Fruit fly (Drosophila melanogaster) whole organism, prepupa: ENCODE results near the gene atl.
A peak's percentile ranks its signal among the peaks of the same experiment; 100 is the strongest.

Source experiments
- CG10631 ChIP-seq: fragments of 200-800 bp; sonication (Bioruptor generic); optimal IDR thresholded peaks from 2 replicates; lab custom pipeline; 2016; ENCODE audit warnings: missing biosample characterization, missing genetic modification characterization
- CG10669 ChIP-seq: fragments of 200-800 bp; sonication (Bioruptor generic); optimal IDR thresholded peaks from 3 replicates; lab custom pipeline; 2018; ENCODE audit warnings: missing biosample characterization, mild to moderate bottlenecking, missing genetic modification characterization, moderate library complexity
- CG11294 ChIP-seq: fragments of 200-800 bp; sonication (Bioruptor generic); IDR thresholded peaks from 2 replicates; pipeline ENCODE4 v1.3.6; 2022; ENCODE audit warnings: missing biosample characterization, missing genetic modification characterization
- CG11762 ChIP-seq: fragments of 200-800 bp; sonication (Bioruptor generic); optimal IDR thresholded peaks from 3 replicates; lab custom pipeline; 2016; ENCODE audit warnings: missing biosample characterization, missing genetic modification characterization; ENCODE audit not compliant: insufficient read depth
- CG11902 ChIP-seq: fragments of 200-800 bp; sonication (Bioruptor generic); optimal IDR thresholded peaks from 3 replicates; lab custom pipeline; 2016; ENCODE audit warnings: missing biosample characterization, missing genetic modification characterization
- CG15336 ChIP-seq: fragments of 200-800 bp; sonication (Bioruptor generic); IDR thresholded peaks from 2 replicates; pipeline ENCODE4 v1.3.6; 2022; ENCODE audit warnings: missing biosample characterization, missing genetic modification characterization
- CG1621 ChIP-seq: fragments of 200-800 bp; sonication (Bioruptor generic); optimal IDR thresholded peaks from 3 replicates; lab custom pipeline; 2018; ENCODE audit warnings: missing biosample characterization, mild to moderate bottlenecking, missing genetic modification characterization
- CG16779 ChIP-seq: fragments of 200-800 bp; sonication (Bioruptor generic); optimal IDR thresholded peaks from 3 replicates; lab custom pipeline; 2017; ENCODE audit warnings: missing biosample characterization, mild to moderate bottlenecking, missing genetic modification characterization
- CG3032 ChIP-seq: fragments of 200-800 bp; optimal IDR thresholded peaks from 2 replicates; lab custom pipeline; 2019; ENCODE audit warnings: missing biosample characterization, mild to moderate bottlenecking, missing genetic modification characterization, moderate library complexity
- CG31627 ChIP-seq: fragments of 200-800 bp; sonication (Bioruptor generic); optimal IDR thresholded peaks from 3 replicates; lab custom pipeline; 2016; ENCODE audit warnings: missing biosample characterization, missing genetic modification characterization
- CG32006 ChIP-seq: fragments of 200-800 bp; sonication (Bioruptor generic); optimal IDR thresholded peaks from 3 replicates; lab custom pipeline; 2017; ENCODE audit warnings: missing biosample characterization, mild to moderate bottlenecking, missing genetic modification characterization
- CG34406 ChIP-seq: fragments of 200-800 bp; sonication (Bioruptor generic); optimal IDR thresholded peaks from 3 replicates; lab custom pipeline; 2016; ENCODE audit warnings: missing biosample characterization, missing genetic modification characterization
- CG3919 ChIP-seq: fragments of 200-800 bp; sonication (Bioruptor generic); optimal IDR thresholded peaks from 3 replicates; lab custom pipeline; 2016; ENCODE audit warnings: missing biosample characterization, missing genetic modification characterization
- CG4318 ChIP-seq: fragments of 200-800 bp; sonication (Bioruptor generic); optimal IDR thresholded peaks from 3 replicates; lab custom pipeline; 2017; ENCODE audit warnings: missing biosample characterization, mild to moderate bottlenecking, missing genetic modification characterization
- CG6163 ChIP-seq: fragments of 200-800 bp; sonication (Bioruptor generic); IDR thresholded peaks from 3 replicates; pipeline ENCODE4 v1.3.6; 2022; ENCODE audit warnings: missing biosample characterization, missing genetic modification characterization
- CG6792 ChIP-seq: fragments of 200-800 bp; sonication (Bioruptor generic); optimal IDR thresholded peaks from 3 replicates; lab custom pipeline; 2016; ENCODE audit warnings: missing biosample characterization, missing genetic modification characterization
- CG6808 ChIP-seq: fragments of 200-800 bp; sonication (Bioruptor generic); optimal IDR thresholded peaks from 3 replicates; lab custom pipeline; 2017; ENCODE audit warnings: missing biosample characterization, missing genetic modification characterization, mild to moderate bottlenecking, moderate library complexity, missing genetic modification reagents
- CG6854 ChIP-seq: fragments of 200-800 bp; sonication (Bioruptor generic); optimal IDR thresholded peaks from 2 replicates; lab custom pipeline; 2017; ENCODE audit warnings: missing biosample characterization, mild to moderate bottlenecking, missing genetic modification characterization
- CG7368 ChIP-seq: fragments of 200-800 bp; sonication (Bioruptor generic); optimal IDR thresholded peaks from 3 replicates; lab custom pipeline; 2016; ENCODE audit warnings: missing biosample characterization, missing genetic modification characterization
- CG8119 ChIP-seq: fragments of 200-800 bp; sonication (Bioruptor generic); IDR thresholded peaks from 3 replicates; pipeline ENCODE4 v1.3.6; 2022; ENCODE audit warnings: missing biosample characterization, missing genetic modification characterization
- CG8319 ChIP-seq: fragments of 200-800 bp; sonication (Bioruptor generic); optimal IDR thresholded peaks from 3 replicates; lab custom pipeline; 2016; ENCODE audit warnings: missing biosample characterization, missing genetic modification characterization
- CG8632 ChIP-seq: fragments of 200-800 bp; sonication (Bioruptor generic); optimal IDR thresholded peaks from 3 replicates; lab custom pipeline; 2016; ENCODE audit warnings: missing biosample characterization, missing genetic modification characterization
- CG9139 ChIP-seq: fragments of 200-800 bp; sonication (Bioruptor generic); optimal IDR thresholded peaks from 3 replicates; lab custom pipeline; 2017; ENCODE audit warnings: missing biosample characterization, mild to moderate bottlenecking, missing genetic modification characterization
- Eip78C ChIP-seq: fragments of 200-800 bp; sonication (Bioruptor generic); peaks from one replicate; lab custom pipeline; 2016; ENCODE audit warnings: missing biosample characterization, missing genetic modification characterization
- Eip93F ChIP-seq: fragments of 200-800 bp; sonication (Bioruptor generic); optimal IDR thresholded peaks from 2 replicates; lab custom pipeline; 2016; ENCODE audit warnings: missing biosample characterization, mild to moderate bottlenecking, missing genetic modification characterization
- Ets96B ChIP-seq: fragments of 200-800 bp; optimal IDR thresholded peaks from 2 replicates; lab custom pipeline; 2019; ENCODE audit warnings: missing biosample characterization, mild to moderate bottlenecking, missing genetic modification characterization, moderate library complexity
- Hr39 ChIP-seq: fragments of 200-800 bp; sonication (Bioruptor generic); optimal IDR thresholded peaks from 2 replicates; lab custom pipeline; 2016; ENCODE audit warnings: missing biosample characterization, missing genetic modification characterization
- Met ChIP-seq: fragments of 200-800 bp; sonication (Bioruptor generic); optimal IDR thresholded peaks from 3 replicates; lab custom pipeline; 2016; ENCODE audit warnings: missing biosample characterization, missing genetic modification characterization
- OdsH ChIP-seq: fragments of 200-800 bp; sonication (Bioruptor generic); optimal IDR thresholded peaks from 3 replicates; lab custom pipeline; 2016; ENCODE audit warnings: missing biosample characterization, missing genetic modification characterization
- Smox ChIP-seq: fragments of 200-800 bp; sonication (Bioruptor generic); optimal IDR thresholded peaks from 3 replicates; lab custom pipeline; 2016; ENCODE audit warnings: missing biosample characterization, missing genetic modification characterization
- Sox102F ChIP-seq: fragments of 200-800 bp; sonication (Bioruptor generic); optimal IDR thresholded peaks from 2 replicates; lab custom pipeline; 2016; ENCODE audit warnings: missing biosample characterization, mild to moderate bottlenecking, missing genetic modification characterization
- Sox14 ChIP-seq: fragments of 200-800 bp; sonication (Bioruptor generic); optimal IDR thresholded peaks from 3 replicates; lab custom pipeline; 2016; ENCODE audit warnings: missing biosample characterization, missing genetic modification characterization
- Sox15 ChIP-seq: fragments of 200-800 bp; sonication (Bioruptor generic); optimal IDR thresholded peaks from 3 replicates; lab custom pipeline; 2016; ENCODE audit warnings: missing biosample characterization, missing genetic modification characterization
- achi ChIP-seq: fragments of 200-800 bp; sonication (Bioruptor generic); optimal IDR thresholded peaks from 3 replicates; lab custom pipeline; 2016; ENCODE audit warnings: missing biosample characterization, missing genetic modification characterization
- acj6 ChIP-seq: fragments of 200-800 bp; sonication (Bioruptor generic); optimal IDR thresholded peaks from 3 replicates; lab custom pipeline; 2016; ENCODE audit warnings: missing biosample characterization, missing genetic modification characterization
- cyc ChIP-seq: fragments of 200-800 bp; sonication (Bioruptor generic); optimal IDR thresholded peaks from 3 replicates; lab custom pipeline; 2016; ENCODE audit warnings: missing biosample characterization, missing genetic modification characterization
- dac ChIP-seq: fragments of 200-800 bp; sonication (Bioruptor generic); optimal IDR thresholded peaks from 2 replicates; lab custom pipeline; 2017; ENCODE audit warnings: missing biosample characterization, mild to moderate bottlenecking, missing genetic modification characterization
- dsx ChIP-seq: fragments of 200-800 bp; optimal IDR thresholded peaks from 3 replicates; lab custom pipeline; 2019; ENCODE audit warnings: missing biosample characterization, mild to moderate bottlenecking, missing genetic modification characterization, moderate library complexity; ENCODE audit not compliant: poor library complexity, severe bottlenecking
- eg ChIP-seq: fragments of 200-800 bp; sonication (Bioruptor generic); IDR thresholded peaks from 3 replicates; pipeline ENCODE4 v1.3.6; 2022; ENCODE audit warnings: missing biosample characterization, missing genetic modification characterization
- esn ChIP-seq: fragments of 200-800 bp; sonication (Bioruptor generic); optimal IDR thresholded peaks from 2 replicates; lab custom pipeline; 2016; ENCODE audit warnings: missing biosample characterization, mild to moderate bottlenecking, missing genetic modification characterization, moderate library complexity
- lz ChIP-seq: fragments of 200-800 bp; sonication (Bioruptor generic); optimal IDR thresholded peaks from 3 replicates; lab custom pipeline; 2016; ENCODE audit warnings: missing biosample characterization, missing genetic modification characterization
- net ChIP-seq: fragments of 200-800 bp; sonication (Bioruptor generic); optimal IDR thresholded peaks from 3 replicates; lab custom pipeline; 2016; ENCODE audit warnings: missing biosample characterization, missing genetic modification characterization
- pdm3 ChIP-seq: fragments of 200-800 bp; sonication (Bioruptor generic); optimal IDR thresholded peaks from 3 replicates; lab custom pipeline; 2016; ENCODE audit warnings: missing biosample characterization, missing genetic modification characterization
- salr ChIP-seq, 2 experiments: fragments of 200-800 bp; sonication (Bioruptor generic); optimal IDR thresholded peaks; 3 replicates each; lab custom pipeline; 2016 to 2018; ENCODE audit warnings: missing biosample characterization in 2 of 2, missing genetic modification characterization in 2 of 2, mild to moderate bottlenecking in 1 of 2
- spab ChIP-seq: fragments of 200-800 bp; sonication (Bioruptor generic); optimal IDR thresholded peaks from 2 replicates; lab custom pipeline; 2017; ENCODE audit warnings: missing biosample characterization, mild to moderate bottlenecking, missing genetic modification characterization, missing genetic modification reagents
- ss ChIP-seq, 2 experiments: fragments of 200-800 bp; sonication (Bioruptor generic); optimal IDR thresholded peaks; 2 replicates in 1 of 2; 3 replicates in 1 of 2; lab custom pipeline; 2017 to 2018; ENCODE audit warnings: mild to moderate bottlenecking in 2 of 2, missing biosample characterization in 2 of 2, missing genetic modification characterization in 2 of 2, moderate library complexity in 1 of 2
- svp ChIP-seq: fragments of 200-800 bp; sonication (Bioruptor generic); peaks from one replicate; lab custom pipeline; 2016; ENCODE audit warnings: missing biosample characterization, missing genetic modification characterization
- topi ChIP-seq: fragments of 200-800 bp; sonication (Bioruptor generic); optimal IDR thresholded peaks from 3 replicates; lab custom pipeline; 2016; ENCODE audit warnings: missing biosample characterization, missing genetic modification characterization
- vri ChIP-seq: fragments of 200-800 bp; sonication (Bioruptor generic); optimal IDR thresholded peaks from 3 replicates; lab custom pipeline; 2016; ENCODE audit warnings: missing biosample characterization, mild to moderate bottlenecking, missing genetic modification characterization

The atl gene

DNA sequence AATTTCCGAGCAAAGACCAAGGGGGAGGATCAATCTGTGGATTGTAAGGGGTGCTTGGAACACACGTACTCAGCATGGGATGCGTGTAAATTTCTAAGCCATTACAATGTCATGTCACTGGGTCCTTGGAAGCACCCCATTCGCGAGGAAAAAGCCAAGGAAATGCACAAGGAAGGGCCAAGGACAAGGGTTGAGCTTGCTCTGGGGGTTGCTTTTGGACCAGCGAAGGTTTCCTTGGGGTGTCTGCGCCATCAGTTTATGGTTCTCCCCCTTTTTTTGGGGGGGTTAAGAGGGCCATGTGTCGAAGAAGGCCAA lies 44.6 kb upstream of the atl start:
- no peak for TF ChIP-seq CG6792 (GFP tag; lab: Kevin White, UChicago)
- TF ChIP-seq net = no peak
- no peak for TF ChIP-seq CG9139 (GFP tag; lab: Kevin White, UChicago)
- TF ChIP-seq CG3919 = no peak
- no peak for TF ChIP-seq dac (GFP tag; lab: Kevin White, UChicago)

DNA sequence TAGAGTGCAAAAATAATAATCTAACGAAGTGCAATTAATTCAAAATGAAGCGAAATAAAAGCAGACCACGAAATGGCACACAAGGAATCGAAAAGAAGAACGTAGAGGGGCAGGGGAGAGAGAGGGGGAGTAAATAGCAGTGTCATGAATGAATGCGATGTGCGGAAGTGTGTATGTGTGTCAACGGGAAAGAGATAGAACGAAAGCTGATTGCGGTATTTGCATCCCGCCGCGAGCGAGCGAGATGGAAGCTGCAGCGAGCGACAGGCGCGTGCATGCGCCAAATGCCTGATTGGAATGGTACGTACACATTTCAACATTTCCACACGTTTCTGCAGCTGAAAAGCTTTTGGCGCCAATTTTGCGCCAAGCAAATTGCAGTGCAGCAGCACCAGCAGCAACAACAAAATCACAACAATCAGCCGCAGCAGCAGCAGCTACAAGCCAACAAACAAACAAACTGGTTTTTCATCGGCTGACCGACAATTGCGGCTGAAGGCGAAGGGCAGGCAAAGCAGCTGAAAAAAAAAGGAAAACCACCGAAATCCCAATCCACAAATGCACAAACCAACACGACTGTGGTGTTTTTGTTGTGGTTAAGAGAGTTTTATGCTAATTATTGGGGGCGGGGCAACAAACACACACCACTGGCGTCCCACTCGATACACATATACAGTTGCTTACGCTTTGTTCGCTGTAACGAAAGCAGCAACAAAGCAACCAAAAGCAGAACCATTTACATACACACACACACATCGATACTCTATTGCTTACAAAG lies 43.4 kb upstream of the atl start:
- no peak for TF ChIP-seq CG8119 (GFP tag; lab: Robert Waterston, UW)
- TF ChIP-seq CG8319 (GFP tag; lab: Kevin White, UChicago) = no peak
- peak; percentile 36 for TF ChIP-seq Eip93F
- TF ChIP-seq achi (GFP tag; lab: Kevin White, UChicago) = no peak
- TF ChIP-seq vri (GFP tag; lab: Kevin White, UChicago) = peak; percentile 52
- TF ChIP-seq CG6854 (GFP tag; lab: Kevin White, UChicago) = peak; percentile 83
- TF ChIP-seq CG6808 = no peak
- TF ChIP-seq cyc (GFP tag; lab: Kevin White, UChicago) = no peak
- TF ChIP-seq acj6 (GFP tag; lab: Kevin White, UChicago) = no peak
- TF ChIP-seq dac (GFP tag; lab: Kevin White, UChicago) = no peak
- no peak for TF ChIP-seq svp
- no peak for TF ChIP-seq CG4318 (GFP tag; lab: Kevin White, UChicago)
- TF ChIP-seq Sox14 (GFP tag; lab: Kevin White, UChicago) = peak; percentile 72
- no peak for TF ChIP-seq CG7368 (GFP tag; lab: Kevin White, UChicago)
- TF ChIP-seq Ets96B (tag; lab: Kevin White, UChicago) = no peak
- no peak for TF ChIP-seq Met (GFP tag; lab: Kevin White, UChicago)
- no peak for TF ChIP-seq CG32006
- no peak for TF ChIP-seq CG6163 (GFP tag; lab: Robert Waterston, UW)
- peak; percentile 5 for TF ChIP-seq Sox102F
- peak; percentile 28 for TF ChIP-seq dsx
- TF ChIP-seq lz (GFP tag; lab: Kevin White, UChicago) = no peak
- no peak for TF ChIP-seq CG31627 (GFP tag; lab: Kevin White, UChicago)
- peak; percentile 13 for TF ChIP-seq CG1621
- TF ChIP-seq CG8632 (GFP tag; lab: Kevin White, UChicago) = no peak
- no peak for TF ChIP-seq Hr39 (GFP tag; lab: Kevin White, UChicago)
- no peak for TF ChIP-seq pdm3 (GFP tag; lab: Kevin White, UChicago)
- TF ChIP-seq esn (GFP tag; lab: Kevin White, UChicago) = no peak
- no peak for TF ChIP-seq CG3032 (tag; lab: Kevin White, UChicago)
- TF ChIP-seq topi = no peak
- TF ChIP-seq OdsH (GFP tag; lab: Kevin White, UChicago) = no peak
- TF ChIP-seq CG34406 (GFP tag; lab: Kevin White, UChicago) = no peak
- no peak for TF ChIP-seq CG11294 (GFP tag; lab: Robert Waterston, UW)
- TF ChIP-seq CG10631 (GFP tag; lab: Kevin White, UChicago) = no peak
- TF ChIP-seq CG10669 (GFP tag; lab: Kevin White, UChicago) = no peak
- no peak for TF ChIP-seq salr (GFP tag; optimal IDR thresholded peaks at IDR 0.05; lab: Kevin White, UChicago)
- TF ChIP-seq Smox (GFP tag; lab: Kevin White, UChicago) = no peak
- no peak for TF ChIP-seq eg
- TF ChIP-seq spab (GFP tag; lab: Kevin White, UChicago) = no peak
- TF ChIP-seq CG9139 (GFP tag; lab: Kevin White, UChicago) = no peak
- no peak for TF ChIP-seq CG6792 (GFP tag; lab: Kevin White, UChicago)
- TF ChIP-seq CG11762 = no peak
- no peak for TF ChIP-seq Sox15 (GFP tag; lab: Kevin White, UChicago)
- TF ChIP-seq CG3919 = no peak
- TF ChIP-seq CG11902 (GFP tag; lab: Kevin White, UChicago) = no peak
- TF ChIP-seq Eip78C (GFP tag; lab: Kevin White, UChicago) = peak; percentile 65
- no peak for TF ChIP-seq net
- TF ChIP-seq ss (GFP tag; optimal IDR thresholded peaks at IDR 0.05; lab: Kevin White, UChicago) = peak; percentile 31 to 37
- no peak for TF ChIP-seq CG15336
- peak; percentile 38 for TF ChIP-seq CG16779
